Fruit fly (Drosophila melanogaster) whole organism, embryonic: ENCODE results near the gene CLS.

Experiments
- Atf3 ChIP-seq: fragments of 200-800 bp; sonication (Bioruptor generic); optimal IDR thresholded peaks from 3 replicates; lab custom pipeline; 2016; ENCODE audit warnings: missing biosample characterization, missing genetic modification characterization
- Bgb ChIP-seq: fragments of 200-800 bp; sonication (Bioruptor generic); IDR thresholded peaks from 2 replicates; pipeline ENCODE4 v1.3.6; 2022; ENCODE audit warnings: missing biosample characterization, missing genetic modification characterization; ENCODE audit not compliant: partially characterized antibody
- CG10462 ChIP-seq: fragments of 200-800 bp; sonication (Bioruptor generic); optimal IDR thresholded peaks from 2 replicates; lab custom pipeline; 2016; ENCODE audit warnings: missing biosample characterization, missing genetic modification characterization
- CG12155 ChIP-seq: fragments of 200-800 bp; sonication (Bioruptor generic); optimal IDR thresholded peaks from 3 replicates; lab custom pipeline; 2016; ENCODE audit warnings: missing biosample characterization, missing genetic modification characterization
- CG12236 ChIP-seq: fragments of 200-800 bp; sonication (Bioruptor generic); optimal IDR thresholded peaks from 2 replicates; lab custom pipeline; 2016; ENCODE audit warnings: missing biosample characterization, missing genetic modification characterization
- CG13123 ChIP-seq: fragments of 200-800 bp; sonication (Bioruptor generic); optimal IDR thresholded peaks from 2 replicates; lab custom pipeline; 2016; ENCODE audit warnings: missing biosample characterization, missing genetic modification characterization
- CG13775 ChIP-seq: fragments of 200-800 bp; sonication (Bioruptor generic); optimal IDR thresholded peaks from 3 replicates; lab custom pipeline; 2017; ENCODE audit warnings: missing biosample characterization, mild to moderate bottlenecking, missing genetic modification characterization
- CG15479 ChIP-seq: fragments of 200-800 bp; sonication (Bioruptor generic); optimal IDR thresholded peaks from 3 replicates; lab custom pipeline; 2019; ENCODE audit warnings: missing biosample characterization, mild to moderate bottlenecking, missing genetic modification characterization, moderate library complexity
- CG1603 ChIP-seq: fragments of 200-800 bp; sonication (Bioruptor generic); optimal IDR thresholded peaks from 2 replicates; lab custom pipeline; 2019; ENCODE audit warnings: missing biosample characterization, mild to moderate bottlenecking, missing genetic modification characterization, moderate library complexity
- CG17802 ChIP-seq: fragments of 200-800 bp; sonication (Bioruptor generic); optimal IDR thresholded peaks from 2 replicates; lab custom pipeline; 2018; ENCODE audit warnings: missing biosample characterization, mild to moderate bottlenecking, missing genetic modification characterization, moderate library complexity
- CG18011 ChIP-seq: fragments of 200-800 bp; sonication (Bioruptor generic); optimal IDR thresholded peaks from 2 replicates; lab custom pipeline; 2017; ENCODE audit warnings: missing biosample characterization, missing genetic modification characterization, mild to moderate bottlenecking, moderate library complexity, missing genotype
- CG31441 ChIP-seq: fragments of 200-800 bp; sonication (Bioruptor generic); IDR thresholded peaks from 2 replicates; pipeline ENCODE4 v1.3.6; 2022; ENCODE audit warnings: missing biosample characterization, missing genetic modification characterization
- CG3726 ChIP-seq: fragments of 200-800 bp; sonication (Bioruptor generic); IDR thresholded peaks from 3 replicates; pipeline ENCODE4, ENCODE4 v1.3.6; 2022; ENCODE audit warnings: missing biosample characterization, missing genetic modification characterization
- CG42726 ChIP-seq: fragments of 200-800 bp; sonication (Bioruptor generic); IDR thresholded peaks from 2 replicates; pipeline ENCODE4 v1.3.6; 2022; ENCODE audit warnings: missing biosample characterization, missing genetic modification characterization; ENCODE audit not compliant: partially characterized antibody
- CG4707 ChIP-seq: fragments of 200-800 bp; sonication (Bioruptor generic); optimal IDR thresholded peaks from 2 replicates; lab custom pipeline; 2018; ENCODE audit warnings: missing biosample characterization, mild to moderate bottlenecking, missing genetic modification characterization, moderate library complexity
- CG4854 ChIP-seq: fragments of 200-800 bp; sonication (Bioruptor generic); optimal IDR thresholded peaks from 2 replicates; lab custom pipeline; 2016; ENCODE audit warnings: missing biosample characterization, missing genetic modification characterization, inconsistent platforms
- CG6813 ChIP-seq: fragments of 200-800 bp; sonication (Bioruptor generic); optimal IDR thresholded peaks from 2 replicates; lab custom pipeline; 2017; ENCODE audit warnings: missing biosample characterization, missing genetic modification characterization, mild to moderate bottlenecking, moderate library complexity, missing genetic modification reagents
- CG8388 ChIP-seq: fragments of 200-800 bp; sonication (Bioruptor generic); optimal IDR thresholded peaks from 2 replicates; lab custom pipeline; 2019; ENCODE audit warnings: missing biosample characterization, mild to moderate bottlenecking, missing genetic modification characterization, moderate library complexity
- Dll ChIP-seq: fragments of 200-800 bp; sonication (Bioruptor generic); IDR thresholded peaks from 4 replicates; pipeline ENCODE4 v1.3.6; 2022; ENCODE audit warnings: missing biosample characterization, missing genetic modification characterization; ENCODE audit not compliant: partially characterized antibody
- E2f2 ChIP-seq: fragments of 200-800 bp; sonication (Bioruptor generic); IDR thresholded peaks from 2 replicates; pipeline ENCODE4 v1.3.6; 2022; ENCODE audit warnings: missing biosample characterization, missing genetic modification characterization
- Eip74EF ChIP-seq, 2 experiments: fragments of 200-800 bp in 1 of 2; fragments of >200 bp in 1 of 2; sonication (Bioruptor generic) in 1 of 2; optimal IDR thresholded peaks; 2 replicates each; lab custom pipeline; 2017 to 2019; ENCODE audit warnings: missing biosample characterization in 2 of 2, missing genetic modification characterization in 2 of 2, mild to moderate bottlenecking in 1 of 2, moderate library complexity in 1 of 2
- Elba2 ChIP-seq: fragments of 200-800 bp; sonication (Bioruptor generic); optimal IDR thresholded peaks from 3 replicates; lab custom pipeline; 2016; ENCODE audit warnings: missing biosample characterization, missing genetic modification characterization
- Ets97D ChIP-seq: fragments of 200-800 bp; sonication (Bioruptor generic); optimal IDR thresholded peaks from 3 replicates; lab custom pipeline; 2016; ENCODE audit warnings: missing biosample characterization, missing genetic modification characterization
- Gug ChIP-seq: fragments of 200-800 bp; sonication (Bioruptor generic); IDR thresholded peaks from 4 replicates; pipeline ENCODE4 v1.3.6; 2022; ENCODE audit warnings: missing biosample characterization, missing genetic modification characterization
- H2.0 ChIP-seq: fragments of 200-800 bp; sonication (Bioruptor generic); IDR thresholded peaks from 2 replicates; pipeline ENCODE4 v1.3.6; 2022; ENCODE audit warnings: missing biosample characterization, missing genetic modification characterization
- HHEX ChIP-seq: fragments of 200-800 bp; sonication (Bioruptor generic); optimal IDR thresholded peaks from 3 replicates; lab custom pipeline; 2017; ENCODE audit warnings: missing biosample characterization, mild to moderate bottlenecking, missing genetic modification characterization, missing genetic modification reagents
- Mes4 ChIP-seq: fragments of 200-800 bp; sonication (Bioruptor generic); optimal IDR thresholded peaks from 2 replicates; lab custom pipeline; 2016; ENCODE audit warnings: missing biosample characterization, missing genetic modification characterization
- Myb ChIP-seq: fragments of 200-800 bp; sonication (Bioruptor generic); optimal IDR thresholded peaks from 2 replicates; lab custom pipeline; 2016; ENCODE audit warnings: missing biosample characterization, missing genetic modification characterization
- NC2α ChIP-seq: fragments of 200-800 bp; sonication (Bioruptor generic); optimal IDR thresholded peaks from 2 replicates; lab custom pipeline; 2016; ENCODE audit warnings: missing biosample characterization, missing genetic modification characterization
- Nf-YC ChIP-seq: fragments of 200-800 bp; optimal IDR thresholded peaks from 3 replicates; lab custom pipeline; 2019; ENCODE audit warnings: missing biosample characterization, mild to moderate bottlenecking, missing genetic modification characterization, moderate library complexity
- Opbp ChIP-seq: fragments of 200-800 bp; sonication (Bioruptor generic); IDR thresholded peaks from 3 replicates; pipeline ENCODE4 v1.3.6; 2022; ENCODE audit warnings: missing biosample characterization, missing genetic modification characterization; ENCODE audit not compliant: partially characterized antibody
- az2 ChIP-seq: fragments of 200-800 bp; sonication (Bioruptor generic); optimal IDR thresholded peaks from 3 replicates; lab custom pipeline; 2016; ENCODE audit warnings: missing biosample characterization, missing genetic modification characterization
- btn ChIP-seq: fragments of 200-800 bp; sonication (Bioruptor generic); optimal IDR thresholded peaks from 2 replicates; lab custom pipeline; 2016; ENCODE audit warnings: missing biosample characterization, missing genetic modification characterization
- cwo ChIP-seq: fragments of 200-800 bp; sonication (Bioruptor generic); optimal IDR thresholded peaks from 3 replicates; lab custom pipeline; 2017; ENCODE audit warnings: missing biosample characterization, missing genetic modification characterization, mild to moderate bottlenecking, moderate library complexity, missing genetic modification reagents
- disco-r ChIP-seq: fragments of 200-800 bp; sonication (Bioruptor generic); optimal IDR thresholded peaks from 2 replicates; lab custom pipeline; 2016; ENCODE audit warnings: missing biosample characterization, missing genetic modification characterization
- gce ChIP-seq: fragments of 200-800 bp; sonication (Bioruptor generic); IDR thresholded peaks from 3 replicates; pipeline ENCODE4 v1.3.6; 2022; ENCODE audit warnings: missing biosample characterization, missing genetic modification characterization
- h ChIP-seq: fragments of >200 bp; optimal IDR thresholded peaks from 2 replicates; lab custom pipeline; 2017
- hth ChIP-seq: fragments of >200 bp; optimal IDR thresholded peaks from 2 replicates; lab custom pipeline; 2017; ENCODE audit warnings: inconsistent platforms
- inv ChIP-seq: fragments of 200-800 bp; sonication (Bioruptor generic); IDR thresholded peaks from 2 replicates; pipeline ENCODE4 v1.3.6; 2022; ENCODE audit warnings: missing biosample characterization, missing genetic modification characterization; ENCODE audit not compliant: partially characterized antibody
- kay ChIP-seq: fragments of 200-800 bp; sonication (Bioruptor generic); optimal IDR thresholded peaks from 2 replicates; lab custom pipeline; 2016; ENCODE audit warnings: missing biosample characterization, missing genetic modification characterization
- ken ChIP-seq: fragments of 200-800 bp; sonication (Bioruptor generic); IDR thresholded peaks from 3 replicates; pipeline ENCODE4 v1.3.6; 2022; ENCODE audit warnings: missing biosample characterization, missing genetic modification characterization
- lilli ChIP-seq: fragments of 200-800 bp; sonication (Bioruptor generic); optimal IDR thresholded peaks from 3 replicates; lab custom pipeline; 2016; ENCODE audit warnings: missing biosample characterization, missing genetic modification characterization
- nerfin-2 ChIP-seq: fragments of 200-800 bp; sonication (Bioruptor generic); IDR thresholded peaks from 2 replicates; pipeline ENCODE4 v1.3.6; 2022; ENCODE audit warnings: missing biosample characterization, missing genetic modification characterization; ENCODE audit not compliant: partially characterized antibody
- pum ChIP-seq: fragments of 200-800 bp; sonication (Bioruptor generic); optimal IDR thresholded peaks from 2 replicates; lab custom pipeline; 2016; ENCODE audit warnings: missing biosample characterization, missing genetic modification characterization
- row ChIP-seq: fragments of 200-800 bp; sonication (Bioruptor generic); IDR thresholded peaks from 3 replicates; pipeline ENCODE4 v1.3.6; 2022; ENCODE audit warnings: missing biosample characterization, missing genetic modification characterization
- slou ChIP-seq: fragments of 200-800 bp; sonication (Bioruptor generic); optimal IDR thresholded peaks from 3 replicates; lab custom pipeline; 2016; ENCODE audit warnings: missing biosample characterization, missing genetic modification characterization
- sug ChIP-seq: fragments of 200-800 bp; optimal IDR thresholded peaks from 2 replicates; lab custom pipeline; 2019; ENCODE audit warnings: missing biosample characterization, mild to moderate bottlenecking, missing genetic modification characterization, moderate library complexity
- ttk ChIP-seq: fragments of 200-800 bp; sonication (Bioruptor generic); IDR thresholded peaks from 2 replicates; pipeline ENCODE4 v2.1.2; 2022; ENCODE audit warnings: missing biosample characterization, missing genetic modification characterization
- tup ChIP-seq: fragments of 200-800 bp; sonication (Bioruptor generic); optimal IDR thresholded peaks from 2 replicates; lab custom pipeline; 2016; ENCODE audit warnings: missing biosample characterization, mild to moderate bottlenecking, missing genetic modification characterization, moderate library complexity
- vvl ChIP-seq: fragments of 200-800 bp; sonication (Bioruptor generic); IDR thresholded peaks from 2 replicates; pipeline ENCODE4 v1.3.6; 2022; ENCODE audit warnings: missing biosample characterization, missing genetic modification characterization

Gene CLS

DNA sequence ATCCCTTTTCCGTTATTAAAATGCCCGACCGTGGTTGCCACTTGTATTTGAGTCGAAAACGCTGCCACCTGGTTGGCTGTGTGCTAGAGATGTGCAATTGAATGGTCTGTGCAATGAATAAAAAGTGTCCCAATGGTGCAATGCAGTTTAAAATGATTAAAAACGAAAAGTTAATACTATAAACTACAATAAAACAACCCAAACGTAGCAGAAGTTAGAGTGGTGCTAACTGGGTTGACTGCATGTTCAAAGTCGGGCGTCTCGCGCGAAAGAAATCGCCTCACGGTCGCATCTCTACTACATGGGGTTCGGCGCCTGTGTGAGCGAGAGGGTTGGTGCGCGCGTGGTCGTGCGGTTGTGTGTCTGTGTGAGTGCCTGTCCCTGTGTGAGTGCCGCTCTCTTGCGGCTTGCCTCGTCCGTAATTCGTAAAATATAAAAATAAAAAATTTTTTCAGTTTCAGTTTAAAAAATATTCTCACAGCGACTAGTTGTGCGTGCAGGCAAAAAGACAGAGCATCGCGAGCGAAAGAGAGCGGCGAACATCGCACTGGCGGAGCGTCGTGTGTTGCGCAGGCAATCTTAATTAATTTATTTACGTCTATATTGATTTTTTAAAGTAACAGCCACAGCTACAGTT is 40.2 kb downstream of the CLS start (continued):
- TF ChIP-seq row (GFP tag; lab: Robert Waterston, UW) (peak; percentile 98), gce (GFP tag; lab: Robert Waterston, UW) (peak; percentile 74; the same call in 2 of the 3 replicates), Nf-YC (tag; lab: Kevin White, UChicago) (peak; percentile 86), h (no peak), tup (GFP tag; lab: Kevin White, UChicago) (peak; percentile 68), CG10462 (GFP tag; lab: Kevin White, UChicago) (peak; percentile 87), CG15479 (GFP tag; lab: Kevin White, UChicago) (peak; percentile 80), Bgb (GFP tag; lab: Robert Waterston, UW) (peak; percentile 83), az2 (GFP tag; lab: Kevin White, UChicago) (peak; percentile 90), inv (peak; percentile 91), ken (peak; percentile 91), nerfin-2 (GFP tag; lab: Robert Waterston, UW) (peak; percentile 67), CG42726 (peak; percentile 51; the same call in 1 of the 2 replicates), CG8388 (peak; percentile 83), CG13775 (GFP tag; lab: Kevin White, UChicago) (peak; percentile 94), hth (lab: Kevin White, UChicago) (no peak), pum (GFP tag; lab: Kevin White, UChicago) (peak; percentile 96), sug (tag; lab: Kevin White, UChicago) (peak; percentile 96), CG31441 (GFP tag; lab: Robert Waterston, UW) (peak; percentile 89), CG3726 (GFP tag; lab: Robert Waterston, UW) (peak; percentile 78; the same call in 1 of the 3 replicates), vvl (GFP tag; lab: Robert Waterston, UW) (peak; percentile 91), CG6813 (peak; percentile 85), Gug (GFP tag; lab: Robert Waterston, UW) (peak; percentile 96), Atf3 (peak; percentile 94), Mes4 (GFP tag; lab: Kevin White, UChicago) (peak; percentile 93), CG12155 (peak; percentile 94), CG4854 (GFP tag; lab: Kevin White, UChicago) (peak; percentile 77), H2.0 (GFP tag; lab: Robert Waterston, UW) (peak; percentile 91), Opbp (GFP tag; lab: Robert Waterston, UW) (peak; percentile 84), CG4707 (GFP tag; lab: Kevin White, UChicago) (peak; percentile 62), CG18011 (GFP tag; lab: Kevin White, UChicago) (peak; percentile 86), cwo (GFP tag; lab: Kevin White, UChicago) (peak; percentile 78), CG1603 (tag; lab: Kevin White, UChicago) (peak; percentile 95), E2f2 (GFP tag; lab: Robert Waterston, UW) (peak; percentile 95), HHEX (GFP tag; lab: Kevin White, UChicago) (peak; percentile 87), CG17802 (peak; percentile 76), Ets97D (GFP tag; lab: Kevin White, UChicago) (peak; percentile 98), NC2α (GFP tag; lab: Kevin White, UChicago) (peak; percentile 87), btn (GFP tag; lab: Kevin White, UChicago) (peak; percentile 83), lilli (peak; percentile 97), Myb (peak; percentile 97), kay (GFP tag; lab: Kevin White, UChicago) (peak; percentile 91), Elba2 (GFP tag; lab: Kevin White, UChicago) (peak; percentile 74), Eip74EF (GFP tag; optimal IDR thresholded peaks at IDR 0.05; lab: Kevin White, UChicago) (peak in 1 of 2 experiments; percentile 72), disco-r (GFP tag; lab: Kevin White, UChicago) (peak; percentile 76), ttk (GFP tag; lab: Robert Waterston, UW) (peak; percentile 87), CG12236 (GFP tag; lab: Kevin White, UChicago) (peak; percentile 92), slou (GFP tag; lab: Kevin White, UChicago) (peak; percentile 92), Dll (GFP tag; lab: Robert Waterston, UW) (peak; percentile 97), CG13123 (GFP tag; lab: Kevin White, UChicago) (peak; percentile 86)
